Fruit fly (Drosophila melanogaster): ENCODE measurements around the gene CG15563.

Gene CG15563

dm6 chr3R:31220456-31221336 is 11.4 kb downstream of the CG15563 start, which contains the start of gene CG12054 (continued):
- peak in 1 of 2 experiments; percentile 0 for TF ChIP-seq dpn (GFP tag; optimal IDR thresholded peaks at IDR 0.05)
- no peak for TF ChIP-seq TFAM (GFP tag; optimal IDR thresholded peaks at IDR 0.05)
- TF ChIP-seq HmgZ (tag; optimal IDR thresholded peaks at IDR 0.05), result peak; percentile 47
- TF ChIP-seq Taf1 (GFP tag; IDR thresholded peaks at IDR 0.05), result no peak
- peak; percentile 20 for TF ChIP-seq lbe (GFP tag; optimal IDR thresholded peaks at IDR 0.05)
- no peak for TF ChIP-seq CG14050 (GFP tag; IDR thresholded peaks at IDR 0.05)
- no peak for TF ChIP-seq cwo (GFP tag; optimal IDR thresholded peaks at IDR 0.05)
- TF ChIP-seq CG34422 (GFP tag; IDR thresholded peaks at IDR 0.05), result no peak
- TF ChIP-seq Camta (GFP tag; optimal IDR thresholded peaks at IDR 0.05), result no peak
- peak; percentile 59 for TF ChIP-seq CG15514 (GFP tag; optimal IDR thresholded peaks at IDR 0.05)
- no peak for TF ChIP-seq dimm (GFP tag; IDR thresholded peaks at IDR 0.05)
- TF ChIP-seq CG3163 (GFP tag; optimal IDR thresholded peaks at IDR 0.05), result no peak
- TF ChIP-seq Dref (GFP tag; IDR thresholded peaks at IDR 0.05), result no peak
- no peak for TF ChIP-seq emc (GFP tag; optimal IDR thresholded peaks at IDR 0.05)
- TF ChIP-seq Deaf1 (tag; optimal IDR thresholded peaks at IDR 0.05), result peak; percentile 0
- peak; percentile 26 for TF ChIP-seq CG33213 (GFP tag; optimal IDR thresholded peaks at IDR 0.05)
- TF ChIP-seq oc (tag; optimal IDR thresholded peaks at IDR 0.05), result no peak
- TF ChIP-seq CG18619 (GFP tag; optimal IDR thresholded peaks at IDR 0.05), result no peak
- peak; percentile 9 for TF ChIP-seq lilli (GFP tag; optimal IDR thresholded peaks at IDR 0.05)
- peak; percentile 48 for TF ChIP-seq CG12155 (GFP tag; optimal IDR thresholded peaks at IDR 0.05)
- no peak for TF ChIP-seq MBD-R2 (GFP tag; IDR thresholded peaks at IDR 0.05)
- peak; percentile 56 for TF ChIP-seq nerfin-1 (tag; optimal IDR thresholded peaks at IDR 0.05)
- TF ChIP-seq esg (GFP tag; conservative IDR thresholded peaks at IDR 0.05), result no peak
- no peak for TF ChIP-seq Mrtf (GFP tag; IDR thresholded peaks at IDR 0.05)
- no peak for TF ChIP-seq CG30020 (tag; optimal IDR thresholded peaks at IDR 0.05)
- TF ChIP-seq CG5953 (GFP tag; IDR thresholded peaks at IDR 0.05), result no peak
- no peak for TF ChIP-seq psq (GFP tag; optimal IDR thresholded peaks at IDR 0.05)
- no peak for TF ChIP-seq row (GFP tag; IDR thresholded peaks at IDR 0.05)
- no peak for TF ChIP-seq ash1 (GFP tag; optimal IDR thresholded peaks at IDR 0.05)
- no peak for TF ChIP-seq CG4854 (GFP tag; optimal IDR thresholded peaks at IDR 0.05)
- peak; percentile 34 for TF ChIP-seq abd-A (tag; optimal IDR thresholded peaks at IDR 0.05)
- TF ChIP-seq CG8944 (GFP tag; optimal IDR thresholded peaks at IDR 0.05), result no peak
- peak; percentile 96 for TF ChIP-seq CG7928 (GFP tag; optimal IDR thresholded peaks at IDR 0.05)
- TF ChIP-seq Ets65A (GFP tag), result no peak
- TF ChIP-seq gfzf (GFP tag; optimal IDR thresholded peaks at IDR 0.05), result peak; percentile 91
- no peak for TF ChIP-seq otp (GFP tag; IDR thresholded peaks at IDR 0.05)
- TF ChIP-seq en (GFP tag; optimal IDR thresholded peaks at IDR 0.05), result no peak
- no peak for TF ChIP-seq H2.0 (GFP tag; IDR thresholded peaks at IDR 0.05)
- no peak for TF ChIP-seq gem (tag; optimal IDR thresholded peaks at IDR 0.05)
- TF ChIP-seq bcd (GFP tag; optimal IDR thresholded peaks at IDR 0.05), result peak; percentile 23
- no peak for TF ChIP-seq ham (GFP tag; IDR thresholded peaks at IDR 0.05)
- TF ChIP-seq tio (GFP tag; optimal IDR thresholded peaks at IDR 0.05), result no peak
- TF ChIP-seq zfh1 (GFP tag; IDR thresholded peaks at IDR 0.05), result no peak
- no peak for TF ChIP-seq Awh (GFP tag; IDR thresholded peaks at IDR 0.05)
- no peak for TF ChIP-seq scrt (GFP tag; optimal IDR thresholded peaks at IDR 0.05)
- TF ChIP-seq Adf1 (GFP tag; IDR thresholded peaks at IDR 0.05), result no peak
- no peak for TF ChIP-seq CG8089 (GFP tag; optimal IDR thresholded peaks at IDR 0.05)
- TF ChIP-seq caup (GFP tag; optimal IDR thresholded peaks at IDR 0.05; ENCODE audit: severe bottlenecking), result no peak
- TF ChIP-seq Dp (GFP tag; optimal IDR thresholded peaks at IDR 0.05), result peak; percentile 1
- no peak for TF ChIP-seq CG1233 (GFP tag; optimal IDR thresholded peaks at IDR 0.05)

Measured in whole organism, embryonic.